Worm (Caenorhabditis elegans) whole organism, L3 larva: Measurements from ENCODE around the gene rop-1.

Experiments used
- ama-1 ChIP-seq: fragments of 150-350 bp; optimal IDR thresholded peaks from 2 replicates; lab custom pipeline; 2018
- daf-12 ChIP-seq: fragments of 150-350 bp; optimal IDR thresholded peaks from 2 replicates; lab custom pipeline; 2014; ENCODE audit warnings: missing biosample characterization, missing genetic modification reagents, missing genetic modification characterization
- lsy-12 ChIP-seq: sonication (generic microtip); optimal IDR thresholded peaks from 2 replicates; lab custom pipeline; 2016; ENCODE audit warnings: mild to moderate bottlenecking, missing genetic modification characterization, missing compliant biosample characterization
- nfya-1 ChIP-seq: sonication (generic microtip); optimal IDR thresholded peaks from 2 replicates; lab custom pipeline; 2017; ENCODE audit warnings: missing genetic modification characterization, mild to moderate bottlenecking, missing compliant biosample characterization, antibody characterized with exemption, moderate library complexity; ENCODE audit not compliant: insufficient read depth
- nhr-28 ChIP-seq: fragments of 150-350 bp; optimal IDR thresholded peaks from 2 replicates; lab custom pipeline; 2014; ENCODE audit warnings: missing biosample characterization, missing genetic modification characterization
- pqm-1 ChIP-seq: fragments of 150-350 bp; optimal IDR thresholded peaks from 2 replicates; lab custom pipeline; 2017; ENCODE audit warnings: missing biosample characterization, missing genetic modification characterization, inconsistent platforms
- snpc-4 ChIP-seq: fragments of 150-350 bp; optimal IDR thresholded peaks from 2 replicates; lab custom pipeline; 2014; ENCODE audit warnings: missing biosample characterization, missing genetic modification characterization
- tbx-2 ChIP-seq: sonication (generic microtip); optimal IDR thresholded peaks from 2 replicates; lab custom pipeline; 2016; ENCODE audit warnings: mild to moderate bottlenecking, missing genetic modification characterization, missing compliant biosample characterization

ce11 chrV:10280112-10280511 is 25.3 kb upstream of the rop-1 start:
- TF ChIP-seq pqm-1 (tag; lab: Kevin White, UChicago) (peak; percentile 85), nfya-1 (no peak), daf-12 (no peak), snpc-4 (tag; lab: Kevin White, UChicago) (no peak), tbx-2 (no peak), nhr-28 (no peak), ama-1 (lab: Kevin White, UChicago) (no peak), lsy-12 (no peak)
